Worm (Caenorhabditis elegans): Measurements from ENCODE around the gene Y43F4A.4.

- TF ChIP-seq elt-1 (tag; optimal IDR thresholded peaks at IDR 0.05; ENCODE audit: borderline replicate concordance, insufficient read depth), result no peak
- peak; percentile 39 for TF ChIP-seq nhr-237 (tag; optimal IDR thresholded peaks at IDR 0.05)
These were observed 23.5 kb downstream of the Y43F4A.4 start, which contains the start of gene cpf-2 for ce11 chrIII:13268856-13269255.

All from whole organism, mixed stage, embryonic.